Fruit fly (Drosophila melanogaster) whole organism, embryonic: ENCODE data around the gene Dredd.

Source experiments
- B-H1 ChIP-seq: fragments of 200-800 bp; sonication (Bioruptor generic); IDR thresholded peaks from 3 replicates; pipeline ENCODE4 v1.3.6; 2022; ENCODE audit warnings: missing biosample characterization, missing genetic modification characterization
- BtbVII ChIP-seq: fragments of 200-800 bp; sonication (Bioruptor generic); optimal IDR thresholded peaks from 3 replicates; lab custom pipeline; 2017; ENCODE audit warnings: missing biosample characterization, mild to moderate bottlenecking, missing genetic modification characterization
- CG10267 ChIP-seq: fragments of 200-800 bp; sonication (Bioruptor generic); optimal IDR thresholded peaks from 2 replicates; lab custom pipeline; 2018; ENCODE audit warnings: missing biosample characterization, mild to moderate bottlenecking, missing genetic modification characterization, moderate library complexity
- CG10979 ChIP-seq: fragments of 200-800 bp; sonication (Bioruptor generic); optimal IDR thresholded peaks from 2 replicates; lab custom pipeline; 2018; ENCODE audit warnings: missing biosample characterization, mild to moderate bottlenecking, missing genetic modification characterization, moderate library complexity
- CG14441 ChIP-seq: fragments of 200-800 bp; sonication (Bioruptor generic); IDR thresholded peaks from 2 replicates; pipeline ENCODE4 v1.3.6; 2022; ENCODE audit warnings: missing biosample characterization, missing genetic modification characterization
- CG14667 ChIP-seq: fragments of 200-800 bp; sonication (Bioruptor generic); IDR thresholded peaks from 2 replicates; pipeline ENCODE4 v1.3.6; 2022; ENCODE audit warnings: missing biosample characterization, missing genetic modification characterization
- CG15514 ChIP-seq: fragments of 200-800 bp; sonication (Bioruptor generic); optimal IDR thresholded peaks from 3 replicates; lab custom pipeline; 2017; ENCODE audit warnings: missing biosample characterization, missing genetic modification characterization, mild to moderate bottlenecking, moderate library complexity, missing genetic modification reagents
- CG1602 ChIP-seq: fragments of 200-800 bp; sonication (Bioruptor generic); optimal IDR thresholded peaks from 3 replicates; lab custom pipeline; 2016; ENCODE audit warnings: missing biosample characterization, missing genetic modification characterization
- CG2712 ChIP-seq: fragments of 200-800 bp; optimal IDR thresholded peaks from 3 replicates; lab custom pipeline; 2019; ENCODE audit warnings: missing biosample characterization, mild to moderate bottlenecking, missing genetic modification characterization, moderate library complexity
- CG30020 ChIP-seq: fragments of 200-800 bp; optimal IDR thresholded peaks from 2 replicates; lab custom pipeline; 2019; ENCODE audit warnings: missing biosample characterization, mild to moderate bottlenecking, missing genetic modification characterization, moderate library complexity
- CG42726 ChIP-seq: fragments of 200-800 bp; sonication (Bioruptor generic); IDR thresholded peaks from 2 replicates; pipeline ENCODE4 v1.3.6; 2022; ENCODE audit warnings: missing biosample characterization, missing genetic modification characterization; ENCODE audit not compliant: partially characterized antibody
- CG4282 ChIP-seq: fragments of 200-800 bp; sonication (Bioruptor generic); optimal IDR thresholded peaks from 2 replicates; lab custom pipeline; 2016; ENCODE audit warnings: missing biosample characterization, missing genetic modification characterization
- CG5180 ChIP-seq: fragments of 200-800 bp; sonication (Bioruptor generic); optimal IDR thresholded peaks from 3 replicates; lab custom pipeline; 2017; ENCODE audit warnings: missing biosample characterization, missing genetic modification characterization, mild to moderate bottlenecking, moderate library complexity, missing genetic modification reagents
- CG6654 ChIP-seq: fragments of 200-800 bp; sonication (Bioruptor generic); optimal IDR thresholded peaks from 2 replicates; lab custom pipeline; 2017; ENCODE audit warnings: missing biosample characterization, mild to moderate bottlenecking, missing genetic modification characterization
- CG6791 ChIP-seq: fragments of 200-800 bp; sonication (Bioruptor generic); IDR thresholded peaks from 3 replicates; pipeline ENCODE4 v1.3.6; 2022; ENCODE audit warnings: missing biosample characterization, missing genetic modification characterization; ENCODE audit not compliant: partially characterized antibody
- CG7745 ChIP-seq: fragments of 200-800 bp; sonication (Bioruptor generic); optimal IDR thresholded peaks from 2 replicates; lab custom pipeline; 2018; ENCODE audit warnings: missing biosample characterization, mild to moderate bottlenecking, missing genetic modification characterization, moderate library complexity
- CG7928 ChIP-seq: fragments of 200-800 bp; sonication (Bioruptor generic); optimal IDR thresholded peaks from 2 replicates; lab custom pipeline; 2017; ENCODE audit warnings: missing biosample characterization, mild to moderate bottlenecking, missing genetic modification characterization
- CG8924 ChIP-seq: fragments of 200-800 bp; optimal IDR thresholded peaks from 3 replicates; lab custom pipeline; 2019; ENCODE audit warnings: missing biosample characterization, mild to moderate bottlenecking, missing genetic modification characterization, moderate library complexity
- Chrac-16 ChIP-seq: fragments of 200-800 bp; sonication (Bioruptor generic); optimal IDR thresholded peaks from 3 replicates; lab custom pipeline; 2016; ENCODE audit warnings: missing biosample characterization, missing genetic modification characterization
- CrebB ChIP-seq: fragments of 200-800 bp; sonication (Bioruptor generic); optimal IDR thresholded peaks from 3 replicates; lab custom pipeline; 2018; ENCODE audit warnings: missing biosample characterization, mild to moderate bottlenecking, missing genetic modification characterization
- D ChIP-seq, 2 experiments: fragments of 200-800 bp in 1 of 2; fragments of >200 bp in 1 of 2; sonication (Bioruptor generic) in 1 of 2; optimal IDR thresholded peaks; 2 replicates in 1 of 2; 3 replicates in 1 of 2; lab custom pipeline; 2017; ENCODE audit warnings: mild to moderate bottlenecking in 1 of 2, missing biosample characterization in 1 of 2, missing genetic modification characterization in 1 of 2, missing genetic modification reagents in 1 of 2
- D19A ChIP-seq: fragments of 200-800 bp; optimal IDR thresholded peaks from 3 replicates; lab custom pipeline; 2019; ENCODE audit warnings: missing biosample characterization, mild to moderate bottlenecking, missing genetic modification characterization, moderate library complexity
- Dll ChIP-seq: fragments of 200-800 bp; sonication (Bioruptor generic); IDR thresholded peaks from 4 replicates; pipeline ENCODE4 v1.3.6; 2022; ENCODE audit warnings: missing biosample characterization, missing genetic modification characterization; ENCODE audit not compliant: partially characterized antibody
- Dp ChIP-seq: fragments of 200-800 bp; sonication (Bioruptor generic); optimal IDR thresholded peaks from 2 replicates; lab custom pipeline; 2018; ENCODE audit warnings: missing biosample characterization, mild to moderate bottlenecking, missing genetic modification characterization, moderate library complexity
- E2f1 ChIP-seq: fragments of 200-800 bp; sonication (Bioruptor generic); IDR thresholded peaks from 2 replicates; pipeline ENCODE4 v1.3.6; 2022; ENCODE audit warnings: missing biosample characterization, missing genetic modification characterization
- Ets65A ChIP-seq: fragments of 200-800 bp; sonication (Bioruptor generic); peaks from one replicate; lab custom pipeline; 2016; ENCODE audit warnings: missing biosample characterization, missing genetic modification characterization
- MBD-R2 ChIP-seq: fragments of 200-800 bp; sonication (Bioruptor generic); IDR thresholded peaks from 2 replicates; pipeline ENCODE4 v1.3.6; 2022; ENCODE audit warnings: missing biosample characterization, missing genetic modification characterization
- NfI ChIP-seq: fragments of 200-800 bp; sonication (Bioruptor generic); optimal IDR thresholded peaks from 3 replicates; lab custom pipeline; 2018; ENCODE audit warnings: missing biosample characterization, mild to moderate bottlenecking, missing genetic modification characterization, moderate library complexity
- Optix ChIP-seq: fragments of 200-800 bp; sonication (Bioruptor generic); IDR thresholded peaks from 3 replicates; pipeline ENCODE4 v1.3.6; 2022; ENCODE audit warnings: missing biosample characterization, missing genetic modification characterization
- Poxn ChIP-seq: fragments of 200-800 bp; sonication (Bioruptor generic); IDR thresholded peaks from 2 replicates; pipeline ENCODE4 v1.3.6; 2022; ENCODE audit warnings: missing biosample characterization, missing genetic modification characterization
- Scr ChIP-seq: fragments of 200-800 bp; sonication (Bioruptor generic); IDR thresholded peaks from 2 replicates; pipeline ENCODE4 v1.3.6; 2022; ENCODE audit warnings: missing biosample characterization, missing genetic modification characterization; ENCODE audit not compliant: partially characterized antibody
- Stat92E ChIP-seq, 3 experiments: fragments of >200 bp in 2 of 3; fragments of 200-800 bp in 1 of 3; sonication (Bioruptor generic) in 1 of 3; optimal IDR thresholded peaks; 2 replicates each; lab custom pipeline; 2017 to 2019; ENCODE audit warnings: missing biosample characterization in 3 of 3, missing genetic modification characterization in 3 of 3, mild to moderate bottlenecking in 1 of 3, moderate library complexity in 1 of 3
- TFAM ChIP-seq: fragments of 200-800 bp; sonication (Bioruptor generic); optimal IDR thresholded peaks from 2 replicates; lab custom pipeline; 2017; ENCODE audit warnings: missing biosample characterization, missing genetic modification characterization, inconsistent platforms
- bab2 ChIP-seq: fragments of 200-800 bp; sonication (Bioruptor generic); optimal IDR thresholded peaks from 2 replicates; lab custom pipeline; 2016; ENCODE audit warnings: missing biosample characterization, missing genetic modification characterization
- chm ChIP-seq: fragments of 200-800 bp; sonication (Bioruptor generic); IDR thresholded peaks from 2 replicates; pipeline ENCODE4 v1.3.6; 2022; ENCODE audit warnings: missing biosample characterization, missing genetic modification characterization
- corto ChIP-seq: fragments of 200-800 bp; sonication (Bioruptor generic); optimal IDR thresholded peaks from 2 replicates; lab custom pipeline; 2016; ENCODE audit warnings: missing biosample characterization, mild to moderate bottlenecking, missing genetic modification characterization, moderate library complexity
- emc ChIP-seq: fragments of 200-800 bp; sonication (Bioruptor generic); optimal IDR thresholded peaks from 2 replicates; lab custom pipeline; 2016; ENCODE audit warnings: missing biosample characterization, missing genetic modification characterization
- her ChIP-seq: fragments of 200-800 bp; sonication (Bioruptor generic); optimal IDR thresholded peaks from 2 replicates; lab custom pipeline; 2016; ENCODE audit warnings: missing biosample characterization, missing genetic modification characterization
- jigr1 ChIP-seq: fragments of 200-800 bp; sonication (Bioruptor generic); IDR thresholded peaks from 3 replicates; pipeline ENCODE4 v1.3.6; 2022; ENCODE audit warnings: missing biosample characterization, missing genetic modification characterization
- knrl ChIP-seq: fragments of 200-800 bp; sonication (Bioruptor generic); IDR thresholded peaks from 3 replicates; pipeline ENCODE4 v1.3.6; 2022; ENCODE audit warnings: missing biosample characterization, missing genetic modification characterization; ENCODE audit not compliant: partially characterized antibody
- lbe ChIP-seq: fragments of 200-800 bp; sonication (Bioruptor generic); optimal IDR thresholded peaks from 2 replicates; lab custom pipeline; 2016; ENCODE audit warnings: missing biosample characterization, mild to moderate bottlenecking, missing genetic modification characterization
- mld ChIP-seq: fragments of 200-800 bp; sonication (Bioruptor generic); IDR thresholded peaks from 3 replicates; pipeline ENCODE4 v1.3.6; 2022; ENCODE audit warnings: missing biosample characterization, missing genetic modification characterization; ENCODE audit not compliant: partially characterized antibody
- otp ChIP-seq: fragments of 200-800 bp; sonication (Bioruptor generic); IDR thresholded peaks from 3 replicates; pipeline ENCODE4, ENCODE4 v1.3.6; 2022; ENCODE audit warnings: missing biosample characterization, missing genetic modification characterization
- pros ChIP-seq: fragments of 200-800 bp; sonication (Bioruptor generic); optimal IDR thresholded peaks from 3 replicates; lab custom pipeline; 2019; ENCODE audit warnings: missing biosample characterization, mild to moderate bottlenecking, missing genetic modification characterization, moderate library complexity
- pum ChIP-seq: fragments of 200-800 bp; sonication (Bioruptor generic); optimal IDR thresholded peaks from 2 replicates; lab custom pipeline; 2016; ENCODE audit warnings: missing biosample characterization, missing genetic modification characterization
- pzg ChIP-seq: fragments of 200-800 bp; sonication (Bioruptor generic); optimal IDR thresholded peaks from 3 replicates; lab custom pipeline; 2018; ENCODE audit warnings: missing biosample characterization, mild to moderate bottlenecking, missing genetic modification characterization, moderate library complexity
- row ChIP-seq: fragments of 200-800 bp; sonication (Bioruptor generic); IDR thresholded peaks from 3 replicates; pipeline ENCODE4 v1.3.6; 2022; ENCODE audit warnings: missing biosample characterization, missing genetic modification characterization
- unc-4 ChIP-seq: fragments of 200-800 bp; sonication (Bioruptor generic); IDR thresholded peaks from 2 replicates; pipeline ENCODE4 v1.3.6; 2022; ENCODE audit warnings: missing biosample characterization, missing genetic modification characterization; ENCODE audit not compliant: partially characterized antibody

Dredd gene

DNA sequence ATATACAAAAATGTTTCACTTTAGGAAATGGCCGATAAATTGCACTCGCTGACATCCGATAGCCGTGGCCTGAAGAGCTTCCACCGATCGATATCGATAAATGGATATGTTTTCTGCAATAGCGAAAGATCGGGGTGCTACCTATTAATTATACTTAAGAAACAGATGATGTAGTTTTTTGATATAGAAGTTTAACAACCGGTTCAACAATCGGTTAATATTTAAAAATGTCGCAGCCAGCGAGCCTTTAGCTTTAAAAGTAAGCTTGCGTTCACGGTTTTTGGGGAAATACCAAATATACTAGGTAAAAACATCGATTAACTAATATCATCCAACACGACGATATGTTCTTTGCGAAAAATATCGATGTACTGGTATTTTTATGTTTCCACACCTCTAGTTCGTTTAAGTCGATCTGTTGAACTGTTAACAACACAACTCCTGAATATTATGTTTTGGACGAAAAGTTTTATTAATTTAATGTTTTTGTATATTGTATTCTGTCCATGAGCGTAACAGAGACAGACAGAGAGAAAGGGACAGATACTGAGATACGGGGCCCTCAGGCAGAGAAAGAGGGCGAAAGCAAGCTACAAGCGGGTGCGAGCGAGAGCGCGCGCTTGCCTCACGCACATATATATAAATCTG, at the start of gene Dredd (continued):
- TF ChIP-seq CG14667 (GFP tag; lab: Robert Waterston, UW), result no peak
- peak; percentile 92 for TF ChIP-seq Scr (GFP tag; lab: Robert Waterston, UW)
- TF ChIP-seq knrl (GFP tag; lab: Robert Waterston, UW), result peak; percentile 90
- TF ChIP-seq CG4282 (GFP tag; lab: Kevin White, UChicago), result no peak
- TF ChIP-seq D19A (tag; lab: Kevin White, UChicago), result no peak
- peak; percentile 89; the same call in 1 of the 3 replicates for TF ChIP-seq CG6791 (GFP tag; lab: Robert Waterston, UW)
- no peak for TF ChIP-seq TFAM (GFP tag; lab: Kevin White, UChicago)
- peak; percentile 73 for TF ChIP-seq CG8924
- TF ChIP-seq Ets65A (GFP tag; lab: Kevin White, UChicago), result peak; percentile 26
- TF ChIP-seq mld (GFP tag; lab: Robert Waterston, UW), result peak; percentile 78; the same call in 2 of the 3 replicates
- TF ChIP-seq chm (GFP tag; lab: Robert Waterston, UW), result no peak
- TF ChIP-seq CG42726 (GFP tag; lab: Robert Waterston, UW), result peak; percentile 82; the same call in 1 of the 2 replicates
- TF ChIP-seq E2f1, result no peak
- TF ChIP-seq BtbVII (GFP tag; lab: Kevin White, UChicago), result peak; percentile 48
- no peak for TF ChIP-seq CrebB (tag; lab: Kevin White, UChicago)
- TF ChIP-seq CG15514 (GFP tag; lab: Kevin White, UChicago), result peak; percentile 61
- TF ChIP-seq CG1602 (GFP tag; lab: Kevin White, UChicago), result no peak
- TF ChIP-seq pzg (GFP tag; lab: Kevin White, UChicago), result peak; percentile 80
- TF ChIP-seq CG6654, result no peak
- TF ChIP-seq D (optimal IDR thresholded peaks at IDR 0.05; lab: Kevin White, UChicago), result no peak
- TF ChIP-seq D (GFP tag; optimal IDR thresholded peaks at IDR 0.05; lab: Kevin White, UChicago), result no peak
- TF ChIP-seq emc (GFP tag; lab: Kevin White, UChicago), result no peak
- no peak for TF ChIP-seq CG10979 (tag; lab: Kevin White, UChicago)
- TF ChIP-seq Dp, result peak; percentile 39
- no peak for TF ChIP-seq her (GFP tag; lab: Kevin White, UChicago)
- TF ChIP-seq CG2712, result peak; percentile 5
- TF ChIP-seq otp (GFP tag; lab: Robert Waterston, UW), result no peak
- TF ChIP-seq Dll (GFP tag; lab: Robert Waterston, UW), result peak; percentile 93
- TF ChIP-seq jigr1 (GFP tag; lab: Robert Waterston, UW), result no peak
- no peak for TF ChIP-seq pros (GFP tag; lab: Kevin White, UChicago)
- peak; percentile 33 for TF ChIP-seq lbe (GFP tag; lab: Kevin White, UChicago)
- TF ChIP-seq MBD-R2 (GFP tag; lab: Robert Waterston, UW), result 0 out of 2 replicates have a peak, but pooled peaks have one; percentile 9
- TF ChIP-seq CG14441 (GFP tag; lab: Robert Waterston, UW), result 0 out of 2 replicates have a peak, but pooled peaks have one; percentile 10
- no peak for TF ChIP-seq CG5180
- no peak for TF ChIP-seq Poxn (GFP tag; lab: Robert Waterston, UW)
- no peak for TF ChIP-seq bab2 (GFP tag; lab: Kevin White, UChicago)
- peak in 1 of 3 experiments; percentile 3 for TF ChIP-seq Stat92E (GFP tag; optimal IDR thresholded peaks at IDR 0.05; lab: Kevin White, UChicago)
- TF ChIP-seq NfI (GFP tag; lab: Kevin White, UChicago), result no peak
- TF ChIP-seq B-H1 (GFP tag; lab: Robert Waterston, UW), result no peak
- no peak for TF ChIP-seq corto (GFP tag; lab: Kevin White, UChicago)
- no peak for TF ChIP-seq CG7745 (tag; lab: Kevin White, UChicago)
- peak; percentile 94 for TF ChIP-seq unc-4
- no peak for TF ChIP-seq pum (GFP tag; lab: Kevin White, UChicago)
- TF ChIP-seq CG10267 (tag; lab: Kevin White, UChicago), result peak; percentile 54
- TF ChIP-seq CG30020 (tag; lab: Kevin White, UChicago), result peak; percentile 40
- no peak for TF ChIP-seq Chrac-16 (GFP tag; lab: Kevin White, UChicago)
- no peak for TF ChIP-seq CG7928 (GFP tag; lab: Kevin White, UChicago)
- TF ChIP-seq row (GFP tag; lab: Robert Waterston, UW), result 0 out of 3 replicates have a peak, but pooled peaks have one; percentile 10
- no peak for TF ChIP-seq Optix (GFP tag; lab: Robert Waterston, UW)
